Fruit fly (Drosophila melanogaster) whole organism, embryonic: Measurements from ENCODE around the gene CG13252.
A peak's percentile ranks its signal among the peaks of the same experiment; 100 is the strongest.

Source experiments
- Blimp-1 ChIP-seq: fragments of 200-800 bp; sonication (Bioruptor generic); optimal IDR thresholded peaks from 3 replicates; lab custom pipeline; 2018; ENCODE audit warnings: missing biosample characterization, missing genetic modification characterization, mild to moderate bottlenecking, moderate library complexity, missing genetic modification reagents
- CG12155 ChIP-seq: fragments of 200-800 bp; sonication (Bioruptor generic); optimal IDR thresholded peaks from 3 replicates; lab custom pipeline; 2016; ENCODE audit warnings: missing biosample characterization, missing genetic modification characterization
- CG12391 ChIP-seq: fragments of 200-800 bp; sonication (Bioruptor generic); optimal IDR thresholded peaks from 3 replicates; lab custom pipeline; 2018; ENCODE audit warnings: missing biosample characterization, mild to moderate bottlenecking, missing genetic modification characterization, moderate library complexity
- CG12744 ChIP-seq: fragments of 200-800 bp; sonication (Bioruptor generic); optimal IDR thresholded peaks from 2 replicates; lab custom pipeline; 2016; ENCODE audit warnings: missing biosample characterization, missing genetic modification characterization
- CG12942 ChIP-seq: fragments of 200-800 bp; sonication (Bioruptor generic); optimal IDR thresholded peaks from 3 replicates; lab custom pipeline; 2016; ENCODE audit warnings: missing biosample characterization, missing genetic modification characterization
- CG15073 ChIP-seq: fragments of 200-800 bp; sonication (Bioruptor generic); optimal IDR thresholded peaks from 2 replicates; lab custom pipeline; 2016; ENCODE audit warnings: missing biosample characterization, missing genetic modification characterization
- CG16779 ChIP-seq: fragments of 200-800 bp; sonication (Bioruptor generic); IDR thresholded peaks from 2 replicates; pipeline ENCODE4 v1.3.6; 2022; ENCODE audit warnings: missing biosample characterization, missing genetic modification characterization
- CG16813 ChIP-seq: fragments of 200-800 bp; sonication (Bioruptor generic); IDR thresholded peaks from 3 replicates; pipeline ENCODE4 v1.3.6; 2022; ENCODE audit warnings: missing biosample characterization, missing genetic modification characterization; ENCODE audit not compliant: partially characterized antibody
- CG17912 ChIP-seq: fragments of 200-800 bp; sonication (Bioruptor generic); optimal IDR thresholded peaks from 2 replicates; lab custom pipeline; 2018; ENCODE audit warnings: missing biosample characterization, mild to moderate bottlenecking, missing genetic modification characterization
- CG1832 ChIP-seq: fragments of 200-800 bp; sonication (Bioruptor generic); optimal IDR thresholded peaks from 2 replicates; lab custom pipeline; 2017; ENCODE audit warnings: missing biosample characterization, mild to moderate bottlenecking, missing genetic modification characterization, inconsistent platforms
- CG18619 ChIP-seq: fragments of 200-800 bp; sonication (Bioruptor generic); optimal IDR thresholded peaks from 3 replicates; lab custom pipeline; 2017; ENCODE audit warnings: missing biosample characterization, mild to moderate bottlenecking, missing genetic modification characterization
- CG2116 ChIP-seq: fragments of 200-800 bp; sonication (Bioruptor generic); optimal IDR thresholded peaks from 3 replicates; lab custom pipeline; 2018; ENCODE audit warnings: missing biosample characterization, mild to moderate bottlenecking, missing genetic modification characterization
- CG2199 ChIP-seq: fragments of 200-800 bp; sonication (Bioruptor generic); IDR thresholded peaks from 3 replicates; pipeline ENCODE4 v1.3.6; 2022; ENCODE audit warnings: missing biosample characterization, missing genetic modification characterization
- CG2712 ChIP-seq: fragments of 200-800 bp; optimal IDR thresholded peaks from 3 replicates; lab custom pipeline; 2019; ENCODE audit warnings: missing biosample characterization, mild to moderate bottlenecking, missing genetic modification characterization, moderate library complexity
- CG2889 ChIP-seq: fragments of 200-800 bp; sonication (Bioruptor generic); IDR thresholded peaks from 3 replicates; pipeline ENCODE4 v1.3.6; 2022; ENCODE audit warnings: missing biosample characterization, missing genetic modification characterization
- CG3995 ChIP-seq: fragments of 200-800 bp; sonication (Bioruptor generic); optimal IDR thresholded peaks from 3 replicates; lab custom pipeline; 2016; ENCODE audit warnings: missing biosample characterization, missing genetic modification characterization
- CG4404 ChIP-seq: fragments of 200-800 bp; sonication (Bioruptor generic); IDR thresholded peaks from 2 replicates; pipeline ENCODE4 v1.3.6; 2022; ENCODE audit warnings: missing biosample characterization, missing genetic modification characterization
- CG4424 ChIP-seq: fragments of 200-800 bp; sonication (Bioruptor generic); optimal IDR thresholded peaks from 3 replicates; lab custom pipeline; 2016; ENCODE audit warnings: missing biosample characterization, missing genetic modification characterization
- CG4730 ChIP-seq: fragments of 200-800 bp; sonication (Bioruptor generic); IDR thresholded peaks from 2 replicates; pipeline ENCODE4 v1.3.6; 2022; ENCODE audit warnings: missing biosample characterization, missing genetic modification characterization
- Dp ChIP-seq: fragments of 200-800 bp; sonication (Bioruptor generic); optimal IDR thresholded peaks from 2 replicates; lab custom pipeline; 2018; ENCODE audit warnings: missing biosample characterization, mild to moderate bottlenecking, missing genetic modification characterization, moderate library complexity
- HLHmδ ChIP-seq: fragments of 200-800 bp; sonication (Bioruptor generic); optimal IDR thresholded peaks from 2 replicates; lab custom pipeline; 2018; ENCODE audit warnings: missing biosample characterization, mild to moderate bottlenecking, missing genetic modification characterization, moderate library complexity
- Opbp ChIP-seq: fragments of 200-800 bp; sonication (Bioruptor generic); IDR thresholded peaks from 3 replicates; pipeline ENCODE4 v1.3.6; 2022; ENCODE audit warnings: missing biosample characterization, missing genetic modification characterization; ENCODE audit not compliant: partially characterized antibody
- PHDP ChIP-seq: fragments of 200-800 bp; sonication (Bioruptor generic); optimal IDR thresholded peaks from 3 replicates; lab custom pipeline; 2018; ENCODE audit warnings: missing biosample characterization, mild to moderate bottlenecking, missing genetic modification characterization, moderate library complexity
- Rfx ChIP-seq: fragments of 200-800 bp; sonication (Bioruptor generic); IDR thresholded peaks from 2 replicates; pipeline ENCODE4 v1.3.6; 2022; ENCODE audit warnings: missing biosample characterization, missing genetic modification characterization
- Side ChIP-seq: fragments of 200-800 bp; sonication (Bioruptor generic); optimal IDR thresholded peaks from 2 replicates; lab custom pipeline; 2016; ENCODE audit warnings: missing biosample characterization, missing genetic modification characterization
- Taf1 ChIP-seq: fragments of 200-800 bp; sonication (Bioruptor generic); IDR thresholded peaks from 2 replicates; pipeline ENCODE4 v1.3.6; 2022; ENCODE audit warnings: missing biosample characterization, missing genetic modification characterization
- Vsx1 ChIP-seq: fragments of 200-800 bp; sonication (Bioruptor generic); optimal IDR thresholded peaks from 2 replicates; lab custom pipeline; 2017; ENCODE audit warnings: missing biosample characterization, mild to moderate bottlenecking, missing genetic modification characterization, missing genetic modification reagents
- bigmax ChIP-seq: fragments of 200-800 bp; sonication (Bioruptor generic); optimal IDR thresholded peaks from 2 replicates; lab custom pipeline; 2018; ENCODE audit warnings: missing biosample characterization, mild to moderate bottlenecking, missing genetic modification characterization
- br ChIP-seq: fragments of >200 bp; optimal IDR thresholded peaks from 2 replicates; lab custom pipeline; 2017
- caup ChIP-seq: fragments of 200-800 bp; sonication (Bioruptor generic); optimal IDR thresholded peaks from 3 replicates; lab custom pipeline; 2017; ENCODE audit warnings: missing biosample characterization, mild to moderate bottlenecking, missing genetic modification characterization, moderate library complexity; ENCODE audit not compliant: severe bottlenecking
- chm ChIP-seq: fragments of 200-800 bp; sonication (Bioruptor generic); IDR thresholded peaks from 2 replicates; pipeline ENCODE4 v1.3.6; 2022; ENCODE audit warnings: missing biosample characterization, missing genetic modification characterization
- danr ChIP-seq: fragments of 200-800 bp; sonication (Bioruptor generic); IDR thresholded peaks from 2 replicates; pipeline ENCODE4 v1.3.6; 2022; ENCODE audit warnings: missing biosample characterization, missing genetic modification characterization
- dmrt11E ChIP-seq: fragments of 200-800 bp; sonication (Bioruptor generic); optimal IDR thresholded peaks from 3 replicates; lab custom pipeline; 2018; ENCODE audit warnings: missing biosample characterization, mild to moderate bottlenecking, missing genetic modification characterization, moderate library complexity
- fd64A ChIP-seq: fragments of 200-800 bp; sonication (Bioruptor generic); optimal IDR thresholded peaks from 3 replicates; lab custom pipeline; 2018; ENCODE audit warnings: missing biosample characterization, mild to moderate bottlenecking, missing genetic modification characterization
- gcm2 ChIP-seq: fragments of 200-800 bp; sonication (Bioruptor generic); optimal IDR thresholded peaks from 2 replicates; lab custom pipeline; 2016; ENCODE audit warnings: missing biosample characterization, missing genetic modification characterization
- jing ChIP-seq: fragments of 200-800 bp; sonication (Bioruptor generic); optimal IDR thresholded peaks from 2 replicates; lab custom pipeline; 2018; ENCODE audit warnings: missing biosample characterization, mild to moderate bottlenecking, missing genetic modification characterization
- klu ChIP-seq: fragments of 200-800 bp; sonication (Bioruptor generic); IDR thresholded peaks from 2 replicates; pipeline ENCODE4 v1.3.6; 2022; ENCODE audit warnings: missing biosample characterization, missing genetic modification characterization
- lbe ChIP-seq: fragments of 200-800 bp; sonication (Bioruptor generic); optimal IDR thresholded peaks from 2 replicates; lab custom pipeline; 2016; ENCODE audit warnings: missing biosample characterization, mild to moderate bottlenecking, missing genetic modification characterization
- luna ChIP-seq: fragments of 200-800 bp; sonication (Bioruptor generic); optimal IDR thresholded peaks from 2 replicates; lab custom pipeline; 2016; ENCODE audit warnings: missing biosample characterization, missing genetic modification characterization
- nerfin-1 ChIP-seq: fragments of 200-800 bp; sonication (Bioruptor generic); optimal IDR thresholded peaks from 3 replicates; lab custom pipeline; 2019; ENCODE audit warnings: missing biosample characterization, mild to moderate bottlenecking, missing genetic modification characterization, moderate library complexity
- org-1 ChIP-seq: fragments of 200-800 bp; sonication (Bioruptor generic); optimal IDR thresholded peaks from 2 replicates; lab custom pipeline; 2017; ENCODE audit warnings: missing biosample characterization, missing genetic modification characterization
- otp ChIP-seq: fragments of 200-800 bp; sonication (Bioruptor generic); IDR thresholded peaks from 3 replicates; pipeline ENCODE4, ENCODE4 v1.3.6; 2022; ENCODE audit warnings: missing biosample characterization, missing genetic modification characterization
- pfk ChIP-seq: fragments of 200-800 bp; sonication (Bioruptor generic); optimal IDR thresholded peaks from 2 replicates; lab custom pipeline; 2018; ENCODE audit warnings: missing biosample characterization, mild to moderate bottlenecking, missing genetic modification characterization, moderate library complexity
- ranshi ChIP-seq: fragments of 200-800 bp; sonication (Bioruptor generic); IDR thresholded peaks from 2 replicates; pipeline ENCODE4 v1.3.6; 2022; ENCODE audit warnings: missing biosample characterization, missing genetic modification characterization
- sug ChIP-seq: fragments of 200-800 bp; optimal IDR thresholded peaks from 2 replicates; lab custom pipeline; 2019; ENCODE audit warnings: missing biosample characterization, mild to moderate bottlenecking, missing genetic modification characterization, moderate library complexity
- tap ChIP-seq: fragments of 200-800 bp; optimal IDR thresholded peaks from 3 replicates; lab custom pipeline; 2019; ENCODE audit warnings: missing biosample characterization, mild to moderate bottlenecking, missing genetic modification characterization, moderate library complexity
- vfl ChIP-seq: fragments of 200-800 bp; sonication (Bioruptor generic); optimal IDR thresholded peaks from 2 replicates; lab custom pipeline; 2016; ENCODE audit warnings: missing biosample characterization, missing genetic modification characterization
- zf30C ChIP-seq: fragments of 200-800 bp; sonication (Bioruptor generic); optimal IDR thresholded peaks from 3 replicates; lab custom pipeline; 2018; ENCODE audit warnings: missing biosample characterization, mild to moderate bottlenecking, missing genetic modification characterization
- zfh1 ChIP-seq: fragments of 200-800 bp; sonication (Bioruptor generic); IDR thresholded peaks from 3 replicates; pipeline ENCODE4 v1.3.6; 2022; ENCODE audit warnings: missing biosample characterization, missing genetic modification characterization

CG13252 gene

dm6 chr3L:20771891-20772646 is 41.7 kb downstream of the CG13252 start (continued):
- TF ChIP-seq org-1 (GFP tag; lab: Kevin White, UChicago) (peak; percentile 76), Taf1 (GFP tag; lab: Robert Waterston, UW) (0 out of 2 replicates have a peak, but pooled peaks have one; percentile 13), CG17912 (no peak), PHDP (tag; lab: Kevin White, UChicago) (peak; percentile 82), CG12942 (GFP tag; lab: Kevin White, UChicago) (peak; percentile 64), CG12391 (peak; percentile 84), luna (GFP tag; lab: Kevin White, UChicago) (no peak), HLHmδ (GFP tag; lab: Kevin White, UChicago) (no peak), CG3995 (GFP tag; lab: Kevin White, UChicago) (no peak), Vsx1 (peak; percentile 79), CG12155 (GFP tag; lab: Kevin White, UChicago) (peak; percentile 71), CG12744 (GFP tag; lab: Kevin White, UChicago) (peak; percentile 60), vfl (GFP tag; lab: Kevin White, UChicago) (peak; percentile 38), CG16779 (GFP tag; lab: Robert Waterston, UW) (peak; percentile 63; the same call in 1 of the 2 replicates), CG2712 (tag; lab: Kevin White, UChicago) (peak; percentile 84), CG2889 (GFP tag; lab: Robert Waterston, UW) (0 out of 3 replicates have a peak, but pooled peaks have one; percentile 47), tap (tag; lab: Kevin White, UChicago) (no peak), CG4424 (GFP tag; lab: Kevin White, UChicago) (peak; percentile 79), lbe (GFP tag; lab: Kevin White, UChicago) (peak; percentile 49), Rfx (GFP tag; lab: Robert Waterston, UW) (peak; percentile 87), CG2199 (GFP tag; lab: Robert Waterston, UW) (peak; percentile 81; the same call in 1 of the 3 replicates), danr (GFP tag; lab: Robert Waterston, UW) (peak; percentile 55), Opbp (0 out of 3 replicates have a peak, but pooled peaks have one; percentile 22), bigmax (GFP tag; lab: Kevin White, UChicago) (peak; percentile 28), otp (GFP tag; lab: Robert Waterston, UW) (peak; percentile 83; the same call in 2 of the 3 replicates), gcm2 (GFP tag; lab: Kevin White, UChicago) (peak; percentile 70), br (lab: Kevin White, UChicago) (no peak), ranshi (GFP tag; lab: Robert Waterston, UW) (peak; percentile 81), CG1832 (GFP tag; lab: Kevin White, UChicago) (no peak), Dp (GFP tag; lab: Kevin White, UChicago) (no peak), CG2116 (GFP tag; lab: Kevin White, UChicago) (peak; percentile 72), chm (GFP tag; lab: Robert Waterston, UW) (peak; percentile 86), pfk (no peak), CG4404 (GFP tag; lab: Robert Waterston, UW) (no peak), Side (peak; percentile 49), CG15073 (no peak), jing (GFP tag; lab: Kevin White, UChicago) (peak; percentile 53), nerfin-1 (tag; lab: Kevin White, UChicago) (peak; percentile 49), sug (tag; lab: Kevin White, UChicago) (no peak), zfh1 (GFP tag; lab: Robert Waterston, UW) (peak; percentile 79), CG16813 (no peak), klu (GFP tag; lab: Robert Waterston, UW) (peak; percentile 53; the same call in 1 of the 2 replicates), zf30C (GFP tag; lab: Kevin White, UChicago) (no peak), fd64A (GFP tag; lab: Kevin White, UChicago) (peak; percentile 46), CG18619 (peak; percentile 74), Blimp-1 (GFP tag; lab: Kevin White, UChicago) (peak; percentile 80), CG4730 (GFP tag; lab: Robert Waterston, UW) (peak; percentile 57; the same call in 1 of the 2 replicates), dmrt11E (tag; lab: Kevin White, UChicago) (peak; percentile 70), caup (GFP tag; lab: Kevin White, UChicago) (peak; percentile 84)
